Worm (Caenorhabditis elegans): ENCODE data around the gene C44E12.1.

DNA sequence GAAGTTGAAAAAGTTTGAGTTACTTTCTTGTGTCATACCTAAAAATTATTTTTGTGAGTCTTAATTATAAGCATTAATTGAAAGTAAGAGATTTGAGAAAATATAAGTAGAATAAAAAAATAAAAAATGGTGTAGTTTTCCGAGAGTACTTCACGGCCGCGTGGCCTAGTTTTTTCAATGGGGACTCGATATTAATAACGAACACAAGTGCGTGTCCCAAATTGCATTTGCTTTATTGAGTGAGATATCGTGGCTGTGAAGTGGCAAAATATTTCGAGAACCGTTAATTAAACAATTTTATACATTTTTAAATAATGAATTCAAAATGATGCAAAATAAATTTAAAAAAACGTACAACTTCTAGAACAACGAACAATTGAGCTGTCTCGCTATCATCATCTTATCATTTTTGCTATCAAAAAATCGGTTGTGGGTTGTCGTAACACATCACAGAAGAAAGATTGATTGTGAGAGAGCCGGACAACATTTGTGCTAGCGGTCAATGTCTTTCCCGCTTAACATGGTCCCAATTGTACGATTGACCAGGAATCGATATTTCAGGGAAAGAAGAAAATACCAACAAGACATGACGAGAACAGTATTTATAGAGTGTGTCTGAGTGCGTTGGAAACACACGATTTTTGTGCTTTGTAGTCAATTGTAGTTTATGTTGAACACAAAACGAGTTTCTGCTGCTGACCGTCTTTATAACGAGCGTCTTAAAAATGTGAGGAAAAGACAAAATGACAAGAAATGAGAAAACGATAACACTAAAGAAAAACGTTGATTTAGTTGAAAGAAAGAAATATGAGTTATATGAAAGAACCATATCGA, 26.8 kb upstream of the C44E12.1 start, which contains the start of gene apy-1:
- TF ChIP-seq him-1 (tag; optimal IDR thresholded peaks at IDR 0.05) (no peak), dao-5 (tag; optimal IDR thresholded peaks at IDR 0.05) (no peak)

All from whole organism, L4/young adult.